Fruit fly (Drosophila melanogaster) whole organism, embryonic: Measurements from ENCODE around the gene nuf.
A peak's percentile ranks its signal among the peaks of the same experiment; 100 is the strongest.

Source experiments
- Blimp-1 ChIP-seq: fragments of 200-800 bp; sonication (Bioruptor generic); optimal IDR thresholded peaks from 3 replicates; lab custom pipeline; 2018; ENCODE audit warnings: missing biosample characterization, missing genetic modification characterization, mild to moderate bottlenecking, moderate library complexity, missing genetic modification reagents
- Bteb2 ChIP-seq: fragments of 200-800 bp; sonication (Bioruptor generic); optimal IDR thresholded peaks from 2 replicates; lab custom pipeline; 2016; ENCODE audit warnings: missing biosample characterization, missing genetic modification characterization
- CG10366 ChIP-seq: fragments of 200-800 bp; sonication (Bioruptor generic); IDR thresholded peaks from 2 replicates; pipeline ENCODE4 v1.3.6; 2022; ENCODE audit warnings: missing biosample characterization, missing genetic modification characterization
- CG10431 ChIP-seq: fragments of 200-800 bp; sonication (Bioruptor generic); optimal IDR thresholded peaks from 3 replicates; lab custom pipeline; 2018; ENCODE audit warnings: missing biosample characterization, mild to moderate bottlenecking, missing genetic modification characterization
- CG11398 ChIP-seq: fragments of 200-800 bp; sonication (Bioruptor generic); optimal IDR thresholded peaks from 2 replicates; lab custom pipeline; 2016; ENCODE audit warnings: missing biosample characterization, missing genetic modification characterization
- CG12659 ChIP-seq: fragments of 200-800 bp; sonication (Bioruptor generic); optimal IDR thresholded peaks from 3 replicates; lab custom pipeline; 2017; ENCODE audit warnings: mild to moderate bottlenecking, missing biosample characterization, missing genetic modification reagents, missing genetic modification characterization
- CG12744 ChIP-seq: fragments of 200-800 bp; sonication (Bioruptor generic); optimal IDR thresholded peaks from 2 replicates; lab custom pipeline; 2016; ENCODE audit warnings: missing biosample characterization, missing genetic modification characterization
- CG15514 ChIP-seq: fragments of 200-800 bp; sonication (Bioruptor generic); optimal IDR thresholded peaks from 3 replicates; lab custom pipeline; 2017; ENCODE audit warnings: missing biosample characterization, missing genetic modification characterization, mild to moderate bottlenecking, moderate library complexity, missing genetic modification reagents
- CG15601 ChIP-seq: fragments of 200-800 bp; sonication (Bioruptor generic); optimal IDR thresholded peaks from 3 replicates; lab custom pipeline; 2019; ENCODE audit warnings: missing biosample characterization, mild to moderate bottlenecking, missing genetic modification characterization, moderate library complexity
- CG18619 ChIP-seq: fragments of 200-800 bp; sonication (Bioruptor generic); optimal IDR thresholded peaks from 3 replicates; lab custom pipeline; 2017; ENCODE audit warnings: missing biosample characterization, mild to moderate bottlenecking, missing genetic modification characterization
- CG18764 ChIP-seq: fragments of 200-800 bp; sonication (Bioruptor generic); optimal IDR thresholded peaks from 3 replicates; lab custom pipeline; 2016; ENCODE audit warnings: missing biosample characterization, missing genetic modification characterization
- CG2889 ChIP-seq: fragments of 200-800 bp; sonication (Bioruptor generic); IDR thresholded peaks from 3 replicates; pipeline ENCODE4 v1.3.6; 2022; ENCODE audit warnings: missing biosample characterization, missing genetic modification characterization
- CG32532 ChIP-seq: fragments of 200-800 bp; sonication (Bioruptor generic); IDR thresholded peaks from 2 replicates; pipeline ENCODE4 v1.3.6; 2022; ENCODE audit warnings: missing biosample characterization, missing genetic modification characterization
- CG32772 ChIP-seq: fragments of 200-800 bp; sonication (Bioruptor generic); IDR thresholded peaks from 2 replicates; pipeline ENCODE4 v1.3.6; 2022; ENCODE audit warnings: missing biosample characterization, missing genetic modification characterization
- CG34224 ChIP-seq: fragments of 200-800 bp; sonication (Bioruptor generic); IDR thresholded peaks from 3 replicates; pipeline ENCODE4 v1.3.6; 2022; ENCODE audit warnings: missing biosample characterization, missing genetic modification characterization; ENCODE audit not compliant: partially characterized antibody
- CG6175 ChIP-seq: fragments of 200-800 bp; sonication (Bioruptor generic); IDR thresholded peaks from 3 replicates; pipeline ENCODE4 v1.3.6; 2022; ENCODE audit warnings: missing biosample characterization, missing genetic modification characterization
- CG6254 ChIP-seq: fragments of 200-800 bp; sonication (Bioruptor generic); optimal IDR thresholded peaks from 3 replicates; lab custom pipeline; 2017; ENCODE audit warnings: mild to moderate bottlenecking, missing biosample characterization, missing genetic modification reagents, missing genetic modification characterization
- CG6813 ChIP-seq: fragments of 200-800 bp; sonication (Bioruptor generic); optimal IDR thresholded peaks from 2 replicates; lab custom pipeline; 2017; ENCODE audit warnings: missing biosample characterization, missing genetic modification characterization, mild to moderate bottlenecking, moderate library complexity, missing genetic modification reagents
- CG7786 ChIP-seq: fragments of 200-800 bp; sonication (Bioruptor generic); optimal IDR thresholded peaks from 2 replicates; lab custom pipeline; 2016; ENCODE audit warnings: missing biosample characterization, missing genetic modification characterization
- CG8924 ChIP-seq: fragments of 200-800 bp; optimal IDR thresholded peaks from 3 replicates; lab custom pipeline; 2019; ENCODE audit warnings: missing biosample characterization, mild to moderate bottlenecking, missing genetic modification characterization, moderate library complexity
- CG8944 ChIP-seq: fragments of 200-800 bp; sonication (Bioruptor generic); optimal IDR thresholded peaks from 3 replicates; lab custom pipeline; 2016; ENCODE audit warnings: missing biosample characterization, missing genetic modification characterization
- CG9797 ChIP-seq: fragments of 200-800 bp; sonication (Bioruptor generic); optimal IDR thresholded peaks from 3 replicates; lab custom pipeline; 2018; ENCODE audit warnings: missing biosample characterization, mild to moderate bottlenecking, missing genetic modification characterization
- Camta ChIP-seq: fragments of 200-800 bp; sonication (Bioruptor generic); optimal IDR thresholded peaks from 2 replicates; lab custom pipeline; 2016; ENCODE audit warnings: missing biosample characterization, missing genetic modification characterization
- CoRest ChIP-seq: fragments of 200-800 bp; sonication (Bioruptor generic); optimal IDR thresholded peaks from 3 replicates; lab custom pipeline; 2018; ENCODE audit warnings: missing biosample characterization, mild to moderate bottlenecking, missing genetic modification characterization, moderate library complexity
- D19B ChIP-seq: fragments of 200-800 bp; sonication (Bioruptor generic); optimal IDR thresholded peaks from 2 replicates; lab custom pipeline; 2017; ENCODE audit warnings: missing biosample characterization, mild to moderate bottlenecking, missing genetic modification characterization
- Hr78 ChIP-seq, 2 experiments: fragments of 200-800 bp in 1 of 2; fragments of >200 bp in 1 of 2; sonication (Bioruptor generic) in 1 of 2; optimal IDR thresholded peaks; 2 replicates each; lab custom pipeline; 2017 to 2019; ENCODE audit warnings: missing biosample characterization in 2 of 2, missing genetic modification characterization in 2 of 2, mild to moderate bottlenecking in 1 of 2, moderate library complexity in 1 of 2
- Kr ChIP-seq: fragments of 200-800 bp; sonication (Bioruptor generic); optimal IDR thresholded peaks from 2 replicates; lab custom pipeline; 2017; ENCODE audit warnings: missing biosample characterization, mild to moderate bottlenecking, missing genetic modification characterization
- MTF-1 ChIP-seq: fragments of 200-800 bp; sonication (Bioruptor generic); optimal IDR thresholded peaks from 2 replicates; lab custom pipeline; 2018; ENCODE audit warnings: missing biosample characterization, mild to moderate bottlenecking, missing genetic modification characterization, borderline replicate concordance
- Max ChIP-seq: fragments of 200-800 bp; sonication (Bioruptor generic); optimal IDR thresholded peaks from 2 replicates; lab custom pipeline; 2016; ENCODE audit warnings: missing biosample characterization, mild to moderate bottlenecking, missing genetic modification characterization
- NC2β ChIP-seq: fragments of 200-800 bp; sonication (Bioruptor generic); optimal IDR thresholded peaks from 2 replicates; lab custom pipeline; 2016; ENCODE audit warnings: missing biosample characterization, missing genetic modification characterization
- NFAT ChIP-seq: fragments of 200-800 bp; sonication (Bioruptor generic); IDR thresholded peaks from 2 replicates; pipeline ENCODE4 v1.3.6; 2022; ENCODE audit warnings: missing biosample characterization, missing genetic modification characterization
- Sin3A ChIP-seq: fragments of >200 bp; optimal IDR thresholded peaks from 2 replicates; lab custom pipeline; 2018
- Six4 ChIP-seq: fragments of 200-800 bp; sonication (Bioruptor generic); optimal IDR thresholded peaks from 2 replicates; lab custom pipeline; 2016; ENCODE audit warnings: missing biosample characterization, missing genetic modification characterization
- cas ChIP-seq: fragments of 200-800 bp; sonication (Bioruptor generic); IDR thresholded peaks from 2 replicates; pipeline ENCODE4 v1.3.6; 2022; ENCODE audit warnings: missing biosample characterization, missing genetic modification characterization
- caup ChIP-seq: fragments of 200-800 bp; sonication (Bioruptor generic); optimal IDR thresholded peaks from 3 replicates; lab custom pipeline; 2017; ENCODE audit warnings: missing biosample characterization, mild to moderate bottlenecking, missing genetic modification characterization, moderate library complexity; ENCODE audit not compliant: severe bottlenecking
- dmrt99B ChIP-seq: fragments of 200-800 bp; sonication (Bioruptor generic); optimal IDR thresholded peaks from 2 replicates; lab custom pipeline; 2018; ENCODE audit warnings: missing biosample characterization, mild to moderate bottlenecking, missing genetic modification characterization, moderate library complexity
- gcm ChIP-seq: fragments of 200-800 bp; sonication (Bioruptor generic); optimal IDR thresholded peaks from 2 replicates; lab custom pipeline; 2019; ENCODE audit warnings: missing biosample characterization, mild to moderate bottlenecking, missing genetic modification characterization, moderate library complexity
- lola ChIP-seq, 3 experiments: fragments of >200 bp in 2 of 3; fragments of 200-800 bp in 1 of 3; sonication (Bioruptor generic) in 1 of 3; optimal IDR thresholded peaks; 2 replicates each; lab custom pipeline; 2017 to 2019; ENCODE audit warnings: missing biosample characterization in 3 of 3, missing genetic modification characterization in 3 of 3, mild to moderate bottlenecking in 1 of 3, moderate library complexity in 1 of 3
- nerfin-1 ChIP-seq: fragments of 200-800 bp; sonication (Bioruptor generic); optimal IDR thresholded peaks from 3 replicates; lab custom pipeline; 2019; ENCODE audit warnings: missing biosample characterization, mild to moderate bottlenecking, missing genetic modification characterization, moderate library complexity
- pnt ChIP-seq: fragments of 200-800 bp; sonication (Bioruptor generic); optimal IDR thresholded peaks from 3 replicates; lab custom pipeline; 2016; ENCODE audit warnings: missing biosample characterization, missing genetic modification characterization
- pzg ChIP-seq: fragments of 200-800 bp; sonication (Bioruptor generic); optimal IDR thresholded peaks from 3 replicates; lab custom pipeline; 2018; ENCODE audit warnings: missing biosample characterization, mild to moderate bottlenecking, missing genetic modification characterization, moderate library complexity
- repo ChIP-seq: fragments of 200-800 bp; sonication (Bioruptor generic); optimal IDR thresholded peaks from 2 replicates; lab custom pipeline; 2016; ENCODE audit warnings: missing biosample characterization, missing genetic modification characterization
- sqz ChIP-seq: fragments of 200-800 bp; sonication (Bioruptor generic); optimal IDR thresholded peaks from 3 replicates; lab custom pipeline; 2018; ENCODE audit warnings: missing biosample characterization, mild to moderate bottlenecking, missing genetic modification characterization
- tap ChIP-seq: fragments of 200-800 bp; optimal IDR thresholded peaks from 3 replicates; lab custom pipeline; 2019; ENCODE audit warnings: missing biosample characterization, mild to moderate bottlenecking, missing genetic modification characterization, moderate library complexity
- toy ChIP-seq: fragments of 200-800 bp; sonication (Bioruptor generic); IDR thresholded peaks from 2 replicates; pipeline ENCODE4 v1.3.6; 2022; ENCODE audit warnings: missing biosample characterization, missing genetic modification characterization
- vfl ChIP-seq: fragments of 200-800 bp; sonication (Bioruptor generic); optimal IDR thresholded peaks from 2 replicates; lab custom pipeline; 2016; ENCODE audit warnings: missing biosample characterization, missing genetic modification characterization
- z ChIP-seq: fragments of 200-800 bp; sonication (Bioruptor generic); IDR thresholded peaks from 3 replicates; pipeline ENCODE4 v1.3.6; 2022; ENCODE audit warnings: missing biosample characterization, missing genetic modification characterization
- zfh1 ChIP-seq: fragments of 200-800 bp; sonication (Bioruptor generic); IDR thresholded peaks from 3 replicates; pipeline ENCODE4 v1.3.6; 2022; ENCODE audit warnings: missing biosample characterization, missing genetic modification characterization

Gene nuf

DNA sequence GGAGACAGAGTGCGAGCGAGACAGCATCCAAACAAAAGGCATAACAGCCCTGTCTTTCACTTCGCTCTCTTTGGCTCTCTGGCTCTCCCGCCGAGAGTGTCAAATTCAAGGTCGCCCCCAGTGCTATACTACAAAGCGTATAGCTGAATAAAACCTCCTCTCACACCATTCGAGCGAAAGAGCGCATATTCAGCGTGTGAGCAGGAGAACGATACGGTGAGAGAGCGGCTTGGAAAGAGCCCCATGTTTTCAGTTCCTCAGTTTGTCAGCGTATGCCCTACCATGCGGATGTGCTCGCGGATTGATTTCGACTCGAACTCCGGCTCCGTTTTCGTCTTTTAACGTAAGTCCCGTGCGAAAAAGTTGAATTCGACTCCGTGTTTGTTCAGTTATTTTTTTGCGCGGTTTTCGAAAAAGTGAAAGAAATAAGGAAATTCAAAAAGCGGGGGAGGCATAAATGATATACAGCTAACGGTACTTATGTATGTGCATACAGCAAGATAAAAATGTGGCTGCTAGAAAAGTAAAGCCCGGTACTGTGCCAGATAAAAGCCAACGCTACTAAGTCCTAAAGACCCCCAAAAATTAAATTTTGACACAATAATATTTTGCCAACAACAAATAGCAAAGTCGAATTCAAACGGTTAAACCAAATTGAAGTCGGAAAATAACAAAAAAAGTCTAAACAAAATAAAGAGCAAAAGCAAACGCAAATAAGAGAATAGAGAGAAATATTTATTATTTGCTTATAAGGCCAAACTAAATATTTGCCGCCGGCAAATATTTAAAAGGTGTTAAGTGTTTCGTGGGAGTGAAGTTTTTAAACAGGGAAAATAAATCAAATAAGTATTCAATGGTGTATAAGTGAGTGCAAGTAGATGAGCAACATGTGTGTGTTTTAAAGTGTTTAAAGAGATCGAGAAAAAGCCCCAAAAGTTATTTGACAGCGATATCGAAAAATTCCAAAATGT lies 83.7 kb downstream of the nuf start, which contains the start of gene fz (continued):
- TF ChIP-seq vfl (no peak), Blimp-1 (GFP tag; lab: Kevin White, UChicago) (peak; percentile 17), D19B (GFP tag; lab: Kevin White, UChicago) (peak; percentile 12), CG10431 (GFP tag; lab: Kevin White, UChicago) (no peak), CG12659 (GFP tag; lab: Kevin White, UChicago) (no peak), pnt (no peak), CG2889 (GFP tag; lab: Robert Waterston, UW) (no peak), tap (tag; lab: Kevin White, UChicago) (no peak), Bteb2 (GFP tag; lab: Kevin White, UChicago) (no peak), CG10366 (GFP tag; lab: Robert Waterston, UW) (no peak), CG7786 (GFP tag; lab: Kevin White, UChicago) (no peak), repo (GFP tag; lab: Kevin White, UChicago) (no peak), Six4 (GFP tag; lab: Kevin White, UChicago) (no peak), MTF-1 (GFP tag; lab: Kevin White, UChicago) (peak; percentile 68), CG8924 (tag; lab: Kevin White, UChicago) (peak; percentile 37), nerfin-1 (tag; lab: Kevin White, UChicago) (peak; percentile 14), CG18619 (GFP tag; lab: Kevin White, UChicago) (no peak), dmrt99B (tag; lab: Kevin White, UChicago) (no peak), CG18764 (no peak), CG12744 (no peak), Max (GFP tag; lab: Kevin White, UChicago) (no peak), CG9797 (no peak), CG15601 (tag; lab: Kevin White, UChicago) (peak; percentile 49), NC2β (GFP tag; lab: Kevin White, UChicago) (no peak), Sin3A (no peak), Camta (GFP tag; lab: Kevin White, UChicago) (no peak), CG8944 (GFP tag; lab: Kevin White, UChicago) (no peak), CG32532 (GFP tag; lab: Robert Waterston, UW) (peak; percentile 70; the same call in 1 of the 2 replicates)

DNA sequence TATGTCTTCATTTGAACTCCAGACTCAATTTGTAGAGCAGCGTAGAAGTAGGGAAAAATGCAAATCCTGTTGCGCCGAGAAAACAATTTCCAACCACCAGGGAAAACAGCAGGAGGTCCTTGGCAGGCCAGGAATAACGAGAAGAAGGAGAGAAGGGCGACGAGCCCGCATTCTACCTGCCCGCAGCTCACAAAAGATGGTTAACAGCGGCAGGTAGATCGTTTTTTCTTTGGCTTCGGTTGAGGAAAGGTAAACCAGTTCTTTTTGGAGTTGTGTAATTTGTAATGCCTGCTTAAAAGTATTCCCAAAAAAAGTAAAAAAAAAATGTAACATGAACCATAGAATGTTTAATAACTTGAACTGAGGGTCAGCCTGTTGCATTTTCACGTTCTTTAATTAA lies 85.5 kb downstream of the nuf start:
- peak; percentile 39 for TF ChIP-seq CG10431 (GFP tag; lab: Kevin White, UChicago)
- TF ChIP-seq CG6175 (GFP tag; lab: Robert Waterston, UW), result no peak
- no peak for TF ChIP-seq caup (GFP tag; lab: Kevin White, UChicago)
- no peak for TF ChIP-seq z
- no peak for TF ChIP-seq Hr78 (GFP tag; optimal IDR thresholded peaks at IDR 0.05; lab: Kevin White, UChicago)
- peak; percentile 46; the same call in 1 of the 2 replicates for TF ChIP-seq CG32772 (GFP tag; lab: Robert Waterston, UW)
- TF ChIP-seq zfh1 (GFP tag; lab: Robert Waterston, UW), result 0 out of 3 replicates have a peak, but pooled peaks have one; percentile 14
- peak; percentile 27 for TF ChIP-seq Kr (GFP tag; lab: Kevin White, UChicago)
- no peak for TF ChIP-seq pzg (GFP tag; lab: Kevin White, UChicago)
- no peak for TF ChIP-seq CoRest (tag; lab: Kevin White, UChicago)
- TF ChIP-seq NFAT, result no peak
- TF ChIP-seq CG6813 (GFP tag; lab: Kevin White, UChicago), result no peak
- TF ChIP-seq toy, result no peak
- TF ChIP-seq CG34224, result no peak
- no peak for TF ChIP-seq CG6254 (GFP tag; lab: Kevin White, UChicago)
- no peak for TF ChIP-seq CG11398 (GFP tag; lab: Kevin White, UChicago)
- TF ChIP-seq lola (GFP tag; optimal IDR thresholded peaks at IDR 0.05; lab: Kevin White, UChicago), result no peak
- TF ChIP-seq CG15514, result no peak
- TF ChIP-seq gcm (GFP tag; lab: Kevin White, UChicago), result peak; percentile 82
- no peak for TF ChIP-seq cas (GFP tag; lab: Robert Waterston, UW)
- peak; percentile 93 for TF ChIP-seq sqz (GFP tag; lab: Kevin White, UChicago)
